Worm (Caenorhabditis elegans) whole organism, L4 larva: ENCODE results near the gene srb-13.

Experiments
- F26F4.8 ChIP-seq: fragments of 200-800 bp; sonication (Bioruptor generic); conservative IDR thresholded peaks from 2 replicates; pipeline ENCODE4 v1.3.6; 2022; ENCODE audit warnings: missing genetic modification characterization, missing compliant biosample characterization
- F37D6.2 ChIP-seq: sonication (generic microtip); optimal IDR thresholded peaks from 2 replicates; lab custom pipeline; 2016; ENCODE audit warnings: mild to moderate bottlenecking, missing genetic modification characterization, missing compliant biosample characterization
- F44E2.7 ChIP-seq: fragments of 200-800 bp; sonication (Bioruptor generic); IDR thresholded peaks from 2 replicates; pipeline ENCODE4 v2.1.2; 2022; ENCODE audit warnings: missing genetic modification characterization, missing compliant biosample characterization
- T20F7.1 ChIP-seq: fragments of 200-800 bp; sonication (Bioruptor generic); optimal IDR thresholded peaks from 2 replicates; lab custom pipeline; 2018; ENCODE audit warnings: mild to moderate bottlenecking, missing genetic modification characterization, missing compliant biosample characterization
- ZK337.2 ChIP-seq: fragments of 200-800 bp; sonication (Bioruptor generic); IDR thresholded peaks from 2 replicates; pipeline ENCODE4 v1.3.6; 2022; ENCODE audit warnings: missing genetic modification reagents, missing genetic modification characterization, missing compliant biosample characterization
- aha-1 ChIP-seq: fragments of 150-350 bp; peaks from one replicate; lab custom pipeline; 2014; ENCODE audit warnings: missing biosample characterization, missing genetic modification characterization
- ceh-44 ChIP-seq: fragments of 200-800 bp; sonication (Bioruptor generic); IDR thresholded peaks from 2 replicates; pipeline ENCODE4 v1.3.6; 2022; ENCODE audit warnings: missing genetic modification reagents, missing genetic modification characterization, missing compliant biosample characterization
- ctbp-1 ChIP-seq: fragments of 200-800 bp; sonication (Bioruptor generic); IDR thresholded peaks from 2 replicates; pipeline ENCODE4 v1.3.6; 2022; ENCODE audit warnings: missing genetic modification reagents, missing genetic modification characterization, missing compliant biosample characterization
- dmd-6 ChIP-seq: fragments of 200-800 bp; sonication (Bioruptor generic); IDR thresholded peaks from 2 replicates; pipeline ENCODE4 v1.3.6; 2022; ENCODE audit warnings: missing genetic modification reagents, missing genetic modification characterization, missing compliant biosample characterization
- duxl-1 ChIP-seq: sonication (generic microtip); optimal IDR thresholded peaks from 2 replicates; lab custom pipeline; 2016; ENCODE audit warnings: mild to moderate bottlenecking, missing genetic modification characterization, moderate library complexity, missing compliant biosample characterization; ENCODE audit not compliant: poor library complexity
- egl-43 ChIP-seq: fragments of 200-800 bp; sonication (Bioruptor generic); IDR thresholded peaks from 2 replicates; pipeline ENCODE4 v1.3.6; 2022; ENCODE audit warnings: missing genetic modification reagents, missing genetic modification characterization, missing compliant biosample characterization
- gei-8 ChIP-seq: fragments of 200-800 bp; sonication (Bioruptor generic); optimal IDR thresholded peaks from 2 replicates; lab custom pipeline; 2018; ENCODE audit warnings: mild to moderate bottlenecking, missing genetic modification characterization, missing compliant biosample characterization
- hlh-30 ChIP-seq: sonication (generic microtip); optimal IDR thresholded peaks from 2 replicates; lab custom pipeline; 2017; ENCODE audit warnings: antibody characterized with exemption, mild to moderate bottlenecking, missing genetic modification characterization, missing compliant biosample characterization; ENCODE audit not compliant: insufficient read depth
- jun-1 ChIP-seq: fragments of 150-350 bp; optimal IDR thresholded peaks from 2 replicates; lab custom pipeline; 2014; ENCODE audit warnings: missing biosample characterization, missing genetic modification reagents, missing genetic modification characterization
- lin-1 ChIP-seq: fragments of 200-800 bp; sonication (Bioruptor generic); IDR thresholded peaks from 2 replicates; pipeline ENCODE4 v1.3.6; 2022; ENCODE audit warnings: missing genetic modification reagents, missing genetic modification characterization, missing compliant biosample characterization
- lin-29 ChIP-seq: fragments of 200-800 bp; sonication (Bioruptor generic); IDR thresholded peaks from 2 replicates; pipeline ENCODE4 v1.3.6; 2022; ENCODE audit warnings: missing genetic modification reagents, missing genetic modification characterization, missing compliant biosample characterization
- lin-38 ChIP-seq: fragments of 200-800 bp; sonication (Bioruptor generic); IDR thresholded peaks from 2 replicates; pipeline ENCODE4 v1.3.6; 2022; ENCODE audit warnings: missing genetic modification reagents, missing genetic modification characterization, missing compliant biosample characterization
- lin-39 ChIP-seq: fragments of 150-350 bp; optimal IDR thresholded peaks from 2 replicates; lab custom pipeline; 2014; ENCODE audit warnings: missing biosample characterization, missing genetic modification reagents, missing genetic modification characterization
- mdt-29 ChIP-seq: fragments of 200-800 bp; sonication (Bioruptor generic); IDR thresholded peaks from 2 replicates; pipeline ENCODE4 v1.3.6; 2022; ENCODE audit warnings: missing genetic modification reagents, missing genetic modification characterization, missing compliant biosample characterization
- mes-2 ChIP-seq: sonication (generic microtip); optimal IDR thresholded peaks from 2 replicates; lab custom pipeline; 2016; ENCODE audit warnings: missing genotype, mild to moderate bottlenecking, missing genetic modification characterization, missing compliant biosample characterization; ENCODE audit not compliant: poor library complexity, severe bottlenecking
- nhr-10 ChIP-seq: fragments of 150-350 bp; optimal IDR thresholded peaks from 2 replicates; lab custom pipeline; 2014; ENCODE audit warnings: missing biosample characterization, missing genetic modification characterization
- nhr-102 ChIP-seq: sonication (generic microtip); optimal IDR thresholded peaks from 2 replicates; lab custom pipeline; 2016; ENCODE audit warnings: mild to moderate bottlenecking, missing genetic modification characterization, moderate library complexity, missing compliant biosample characterization
- nhr-11 ChIP-seq: fragments of 150-350 bp; optimal IDR thresholded peaks from 2 replicates; lab custom pipeline; 2014; ENCODE audit warnings: missing biosample characterization, missing genetic modification characterization
- nhr-237 ChIP-seq: sonication (generic microtip); optimal IDR thresholded peaks from 2 replicates; lab custom pipeline; 2017; ENCODE audit warnings: missing biosample characterization, missing genetic modification characterization
- pqm-1 ChIP-seq: sonication (generic microtip); optimal IDR thresholded peaks from 2 replicates; lab custom pipeline; 2017; ENCODE audit warnings: missing biosample characterization, missing genetic modification characterization
- rbr-2 ChIP-seq: sonication (generic microtip); optimal IDR thresholded peaks from 2 replicates; lab custom pipeline; 2016; ENCODE audit warnings: missing genotype, missing genetic modification characterization, missing compliant biosample characterization
- saeg-2 ChIP-seq: fragments of 200-800 bp; sonication (Bioruptor generic); IDR thresholded peaks from 2 replicates; pipeline ENCODE4 v1.3.6; 2022; ENCODE audit warnings: missing genetic modification reagents, missing genetic modification characterization, missing compliant biosample characterization
- skn-1 ChIP-seq: fragments of 150-350 bp; optimal IDR thresholded peaks from 2 replicates; lab custom pipeline; 2014; ENCODE audit warnings: missing biosample characterization, missing genetic modification characterization
- snpc-4 ChIP-seq: fragments of 150-350 bp; optimal IDR thresholded peaks from 2 replicates; lab custom pipeline; 2014; ENCODE audit warnings: missing biosample characterization, missing genetic modification characterization
- unc-130 ChIP-seq: sonication (generic microtip); optimal IDR thresholded peaks from 2 replicates; lab custom pipeline; 2016; ENCODE audit warnings: missing genetic modification reagents, missing genetic modification characterization, missing compliant biosample characterization
- unc-39 ChIP-seq: sonication (generic microtip); optimal IDR thresholded peaks from 2 replicates; lab custom pipeline; 2017; ENCODE audit warnings: missing biosample characterization, missing genetic modification characterization
- unc-62 ChIP-seq, 3 experiments: fragments of 150-350 bp in 1 of 3; sonication (generic microtip); optimal IDR thresholded peaks in 2 of 3; peaks in 1 of 3; 1 replicate in 1 of 3; 2 replicates in 2 of 3; lab custom pipeline; 2014 to 2017; ENCODE audit warnings: missing biosample characterization in 3 of 3, missing genetic modification characterization in 3 of 3, missing genetic modification reagents in 3 of 3, missing genotype in 1 of 3
- zag-1 ChIP-seq: fragments of 150-350 bp; optimal IDR thresholded peaks from 2 replicates; lab custom pipeline; 2014; ENCODE audit warnings: missing biosample characterization, missing genetic modification characterization
- zfp-2 ChIP-seq: sonication (generic microtip); optimal IDR thresholded peaks from 2 replicates; lab custom pipeline; 2016; ENCODE audit warnings: mild to moderate bottlenecking, missing genetic modification characterization, missing compliant biosample characterization
- ztf-11 ChIP-seq: fragments of 150-350 bp; optimal IDR thresholded peaks from 2 replicates; lab custom pipeline; 2014; ENCODE audit warnings: missing biosample characterization, missing genetic modification characterization
- ztf-7 ChIP-seq: fragments of 150-350 bp; optimal IDR thresholded peaks from 2 replicates; lab custom pipeline; 2014; ENCODE audit warnings: missing biosample characterization, missing genetic modification characterization

The srb-13 gene

DNA sequence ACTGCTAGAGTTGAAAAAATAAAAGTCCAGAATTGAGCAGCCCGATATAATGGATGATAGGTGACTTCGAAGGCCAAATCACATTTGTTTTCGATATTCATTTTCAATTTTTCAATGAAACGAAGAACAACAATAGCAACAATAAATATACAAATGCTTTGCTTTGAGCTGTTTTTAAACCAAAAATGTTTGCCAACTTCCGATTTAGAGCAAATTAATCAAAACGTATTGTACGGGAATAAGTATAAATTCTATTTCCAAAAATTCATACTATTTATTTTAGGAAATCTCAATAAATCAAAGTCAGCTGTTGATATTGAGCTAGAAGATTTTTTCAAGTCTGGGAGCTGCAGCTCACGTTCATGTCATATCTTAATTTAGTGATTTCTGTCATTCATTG is 13.5 kb upstream of the srb-13 start, which contains the start of gene srb-1:
Gene srb-1, minus strand, starts transcription at position 101 of the 400 bp plus-strand sequence.
- TF ChIP-seq unc-62 (GFP tag; optimal IDR thresholded peaks at IDR 0.05 in 1 of 2; lab: Kevin White, UChicago) (peak in 1 of 2 experiments; percentile 15), unc-62 (tag; optimal IDR thresholded peaks at IDR 0.05; lab: Kevin White, UChicago) (no peak), duxl-1 (tag; lab: Kevin White, UChicago) (no peak), aha-1 (tag; lab: Kevin White, UChicago) (no peak)

DNA sequence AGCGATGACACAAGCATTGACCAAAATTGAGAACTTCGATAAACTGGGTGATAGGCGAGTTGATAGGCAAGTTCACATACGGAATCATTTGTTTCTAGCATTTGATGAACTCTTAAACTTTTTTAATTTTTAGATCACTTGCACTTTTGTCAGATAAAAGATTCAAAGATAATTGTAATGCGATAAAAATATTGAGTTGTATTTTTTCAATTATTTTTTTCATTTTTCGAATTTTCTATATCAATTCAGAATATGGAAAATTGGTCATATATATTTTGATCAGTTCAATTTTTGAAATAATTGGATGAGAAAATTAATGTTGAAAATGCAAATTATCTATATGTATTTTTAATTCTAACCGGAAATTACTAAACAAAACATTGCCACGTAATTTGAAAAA is 9.3 kb upstream of the srb-13 start, which contains the start of gene srb-3:
Gene srb-3, minus strand, starts transcription at position 101 of the 400 bp plus-strand sequence.
- TF ChIP-seq lin-29 (GFP tag; lab: Robert Waterston, UW): no peak
- no peak for TF ChIP-seq gei-8 (GFP tag; lab: Kevin White, UChicago)
- TF ChIP-seq snpc-4: no peak
- TF ChIP-seq ceh-44: no peak
- TF ChIP-seq ZK337.2 (GFP tag; lab: Robert Waterston, UW): no peak
- TF ChIP-seq nhr-10: no peak
- no peak for TF ChIP-seq nhr-102 (tag; lab: Kevin White, UChicago)
- TF ChIP-seq dmd-6 (GFP tag; lab: Robert Waterston, UW): no peak
- TF ChIP-seq jun-1 (tag; lab: Kevin White, UChicago): no peak
- no peak for TF ChIP-seq saeg-2
- TF ChIP-seq zag-1 (tag; lab: Kevin White, UChicago): no peak
- TF ChIP-seq, all 104 proteins: peak for 0

DNA sequence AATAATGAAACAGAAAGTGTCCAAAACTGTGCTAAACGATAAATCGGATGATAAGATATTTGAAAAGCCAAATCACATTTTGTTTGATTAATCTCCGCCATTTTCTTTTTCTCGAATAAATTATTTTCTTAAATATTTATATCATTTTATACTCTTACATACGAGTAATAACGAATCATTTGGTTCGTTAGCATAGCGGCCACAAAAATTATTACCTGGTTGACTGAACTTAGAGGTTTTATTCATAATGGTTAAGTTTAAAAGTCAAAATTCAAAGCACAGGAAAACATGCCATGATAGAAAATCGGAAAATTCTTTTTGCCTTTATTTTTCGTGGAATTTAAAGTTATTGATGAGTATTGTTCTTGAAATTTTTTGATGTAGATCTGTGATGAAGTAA is 5.9 kb upstream of the srb-13 start, which contains the start of gene srb-5:
Gene srb-5, minus strand, starts transcription at position 101 of the 400 bp plus-strand sequence.
- TF ChIP-seq skn-1 (tag; lab: Kevin White, UChicago): no peak
- TF ChIP-seq lin-39: no peak

DNA sequence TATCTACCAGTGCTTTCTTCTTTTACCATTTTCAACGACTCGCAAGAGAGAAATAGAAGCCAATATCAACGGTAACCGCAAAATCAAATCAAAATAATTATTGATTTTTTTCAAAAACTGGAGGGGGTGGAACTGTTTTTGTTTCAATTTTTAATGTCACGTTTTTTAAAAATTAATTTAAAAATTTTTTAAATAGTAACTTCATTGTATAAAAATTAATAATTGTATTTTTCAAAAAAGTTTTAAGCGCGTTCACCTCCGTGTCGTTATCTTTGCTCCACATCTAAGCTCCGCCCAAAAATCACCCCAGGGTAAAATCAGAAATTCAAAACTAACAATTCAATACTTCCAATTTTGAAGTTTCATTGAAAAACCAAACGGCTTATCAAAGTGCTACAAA is 3.7 kb upstream of the srb-13 start, which contains the start of gene C27D6.11:
Gene C27D6.11, minus strand, starts transcription at position 101 of the 400 bp plus-strand sequence.
- TF ChIP-seq mes-2 (tag; lab: Kevin White, UChicago) (no peak), nhr-11 (no peak), duxl-1 (tag; lab: Kevin White, UChicago) (no peak), egl-43 (GFP tag; lab: Robert Waterston, UW) (no peak), unc-39 (tag; lab: Kevin White, UChicago) (no peak), ztf-7 (tag; lab: Kevin White, UChicago) (no peak), zfp-2 (tag; lab: Kevin White, UChicago) (no peak)

DNA sequence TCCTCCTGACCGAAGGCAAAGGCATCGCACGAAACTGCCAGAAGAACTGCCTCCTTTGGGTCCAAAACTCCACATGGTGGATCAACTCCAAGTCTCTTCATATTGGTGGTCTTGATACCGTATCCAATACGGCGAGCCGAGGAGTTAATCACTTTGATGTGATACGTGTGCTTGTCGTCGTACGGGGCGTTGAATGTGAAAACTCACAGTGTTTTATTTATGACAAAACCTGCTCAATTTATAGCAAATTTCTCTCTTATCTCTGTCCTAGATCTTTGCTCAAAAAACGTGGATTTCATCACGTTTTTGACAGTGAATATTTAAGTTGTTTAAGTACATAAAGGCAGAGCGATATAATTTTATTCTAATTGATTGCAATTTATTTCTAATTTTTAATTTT is 1.3 kb upstream of the srb-13 start, which contains the start of gene F58A6.9:
Gene F58A6.9, minus strand, starts transcription at position 101 of the 400 bp plus-strand sequence.
- 0 out of 2 replicates have a peak, but pooled peaks have one; percentile 34 for TF ChIP-seq F26F4.8

DNA sequence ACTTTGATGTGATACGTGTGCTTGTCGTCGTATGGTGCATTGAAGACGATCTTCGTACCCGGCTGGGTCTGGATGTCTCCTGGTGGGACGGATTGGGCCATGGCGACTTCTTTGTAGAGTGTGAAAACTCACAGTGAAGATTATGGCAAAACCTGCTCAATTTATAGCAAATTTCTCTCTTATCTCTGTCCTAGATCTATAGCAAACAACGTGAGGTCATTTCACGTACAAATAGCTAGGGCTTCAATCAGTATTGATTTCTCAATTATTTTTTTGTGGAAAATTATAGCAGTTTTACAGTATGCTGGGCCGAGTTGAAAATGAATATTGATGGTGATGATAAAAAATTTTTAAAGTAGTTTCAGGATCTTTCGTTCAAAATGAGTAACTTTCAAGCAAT is 442 bp downstream of the srb-13 start, which contains the start of gene msp-45:
Gene msp-45, minus strand, starts transcription at position 101 of the 400 bp plus-strand sequence.
- TF ChIP-seq ztf-7 (tag; lab: Kevin White, UChicago) (no peak), rbr-2 (tag; lab: Kevin White, UChicago) (no peak), pqm-1 (tag; lab: Kevin White, UChicago) (no peak), T20F7.1 (GFP tag; lab: Kevin White, UChicago) (no peak), lin-1 (GFP tag; lab: Robert Waterston, UW) (no peak), F37D6.2 (tag; lab: Kevin White, UChicago) (no peak), ZK337.2 (GFP tag; lab: Robert Waterston, UW) (no peak), dmd-6 (GFP tag; lab: Robert Waterston, UW) (no peak), ztf-11 (tag; lab: Kevin White, UChicago) (no peak), nhr-102 (tag; lab: Kevin White, UChicago) (no peak), F44E2.7 (GFP tag; lab: Robert Waterston, UW) (no peak), mdt-29 (GFP tag; lab: Robert Waterston, UW) (no peak), lin-38 (GFP tag; lab: Robert Waterston, UW) (no peak), unc-62 (GFP tag; optimal IDR thresholded peaks at IDR 0.05 in 1 of 2; lab: Kevin White, UChicago) (no peak), unc-62 (tag; optimal IDR thresholded peaks at IDR 0.05; lab: Kevin White, UChicago) (no peak), snpc-4 (no peak), unc-130 (GFP tag; lab: Kevin White, UChicago) (no peak), hlh-30 (no peak), nhr-237 (tag; lab: Kevin White, UChicago) (no peak), ctbp-1 (GFP tag; lab: Robert Waterston, UW) (no peak), lin-39 (no peak)
